Worm (Caenorhabditis elegans): ENCODE results near the gene nucb-1.
A peak's percentile ranks its signal among the peaks of the same experiment; 100 is the strongest.

- TF ChIP-seq pha-4 (tag; optimal IDR thresholded peaks at IDR 0.05) (no peak), ama-1 (optimal IDR thresholded peaks at IDR 0.05) (no peak), pat-9 (tag; optimal IDR thresholded peaks at IDR 0.05) (no peak), fax-1 (tag; optimal IDR thresholded peaks at IDR 0.05) (peak; percentile 65), unc-86 (tag; optimal IDR thresholded peaks at IDR 0.05) (peak; percentile 32), K09A11.1 (tag; optimal IDR thresholded peaks at IDR 0.05; ENCODE audit: insufficient read depth) (no peak), C08G9.2 (tag; optimal IDR thresholded peaks at IDR 0.05) (peak; percentile 40), pax-1 (tag; optimal IDR thresholded peaks at IDR 0.05) (no peak), hlh-6 (tag; optimal IDR thresholded peaks at IDR 0.05) (peak; percentile 91), nhr-11 (tag; optimal IDR thresholded peaks at IDR 0.05) (no peak), ahr-1 (tag; optimal IDR thresholded peaks at IDR 0.05) (no peak)
Observed at ce11 chrX:10188493-10188895, 9.0 kb upstream of the nucb-1 start.

All from whole organism, late embryonic.